Fruit fly (Drosophila melanogaster): Measurements from ENCODE around the gene CG3061.

The CG3061 gene

dm6 chr3R:14056320-14057053 lies 24.3 kb downstream of the CG3061 start, which contains the start of gene foxo (continued):
- TF ChIP-seq cwo (GFP tag; optimal IDR thresholded peaks at IDR 0.05) (peak; percentile 44), CG34422 (GFP tag; IDR thresholded peaks at IDR 0.05) (peak; percentile 28; the same call in 1 of the 3 replicates), tna (GFP tag; IDR thresholded peaks at IDR 0.05; ENCODE audit: partially characterized antibody) (peak; percentile 34; the same call in 1 of the 2 replicates), z (GFP tag; IDR thresholded peaks at IDR 0.05) (no peak; the same call in 2 of the 3 replicates), Nf-YA (GFP tag; IDR thresholded peaks at IDR 0.05) (no peak), psq (GFP tag; optimal IDR thresholded peaks at IDR 0.05) (no peak), Atf6 (GFP tag; IDR thresholded peaks at IDR 0.05) (peak; percentile 73), her (GFP tag; optimal IDR thresholded peaks at IDR 0.05) (peak; percentile 31), CG15514 (GFP tag; optimal IDR thresholded peaks at IDR 0.05) (peak; percentile 41), Rx (GFP tag; IDR thresholded peaks at IDR 0.05) (no peak), jumu (GFP tag; optimal IDR thresholded peaks at IDR 0.05) (no peak), Adf1 (GFP tag; IDR thresholded peaks at IDR 0.05) (no peak), CG12236 (GFP tag; optimal IDR thresholded peaks at IDR 0.05) (no peak), kah (GFP tag; optimal IDR thresholded peaks at IDR 0.05) (peak; percentile 63), CG17359 (tag; optimal IDR thresholded peaks at IDR 0.05) (peak; percentile 83), lilli (GFP tag; optimal IDR thresholded peaks at IDR 0.05) (peak; percentile 36), unpg (GFP tag; optimal IDR thresholded peaks at IDR 0.05) (peak; percentile 79), gce (GFP tag; IDR thresholded peaks at IDR 0.05) (no peak), twi (tag; optimal IDR thresholded peaks at IDR 0.05) (peak; percentile 62), dmrt99B (tag; optimal IDR thresholded peaks at IDR 0.05) (peak; percentile 91), Hsf (GFP tag; optimal IDR thresholded peaks at IDR 0.05) (peak; percentile 21), abd-A (tag; optimal IDR thresholded peaks at IDR 0.05) (no peak), Hmx (GFP tag; optimal IDR thresholded peaks at IDR 0.05) (no peak), croc (GFP tag; conservative IDR thresholded peaks at IDR 0.05) (peak; percentile 46; the same call in 2 of the 3 replicates), CG1233 (GFP tag; optimal IDR thresholded peaks at IDR 0.05) (peak; percentile 77), gem (tag; optimal IDR thresholded peaks at IDR 0.05) (peak; percentile 93), Xrp1 (GFP tag; IDR thresholded peaks at IDR 0.05) (peak; percentile 49), Awh (GFP tag; IDR thresholded peaks at IDR 0.05) (no peak; the same call in 1 of the 2 replicates), kay (GFP tag; optimal IDR thresholded peaks at IDR 0.05) (peak; percentile 6), CG12391 (tag; optimal IDR thresholded peaks at IDR 0.05) (peak; percentile 87), corto (GFP tag; optimal IDR thresholded peaks at IDR 0.05) (no peak), BtbVII (GFP tag; optimal IDR thresholded peaks at IDR 0.05) (peak; percentile 90), Xbp1 (GFP tag; optimal IDR thresholded peaks at IDR 0.05) (peak; percentile 77), insv (GFP tag; optimal IDR thresholded peaks at IDR 0.05) (no peak), Oli (tag; optimal IDR thresholded peaks at IDR 0.05) (peak; percentile 89), ftz-f1 (GFP tag; optimal IDR thresholded peaks at IDR 0.05) (peak; percentile 76), CG15073 (GFP tag; optimal IDR thresholded peaks at IDR 0.05) (no peak), D19B (GFP tag; optimal IDR thresholded peaks at IDR 0.05) (peak; percentile 76), grau (tag; optimal IDR thresholded peaks at IDR 0.05) (peak; percentile 92), ara (GFP tag; IDR thresholded peaks at IDR 0.05) (peak; percentile 29), YL-1 (GFP tag; optimal IDR thresholded peaks at IDR 0.05) (peak; percentile 26), onecut (GFP tag; IDR thresholded peaks at IDR 0.05) (peak; percentile 59; the same call in 1 of the 2 replicates), cato (GFP tag; optimal IDR thresholded peaks at IDR 0.05; ENCODE audit: borderline replicate concordance) (peak; percentile 12), CG8281 (tag; optimal IDR thresholded peaks at IDR 0.05) (peak; percentile 66), Opbp (GFP tag; IDR thresholded peaks at IDR 0.05; ENCODE audit: partially characterized antibody) (no peak), B-H2 (GFP tag; optimal IDR thresholded peaks at IDR 0.05) (peak; percentile 35), HLH3B (GFP tag; IDR thresholded peaks at IDR 0.05) (no peak; the same call in 1 of the 2 replicates), bbx (GFP tag; IDR thresholded peaks at IDR 0.05; ENCODE audit: partially characterized antibody) (peak; percentile 42; the same call in 1 of the 2 replicates), CG11247 (GFP tag; IDR thresholded peaks at IDR 0.05) (no peak)
